Fruit fly (Drosophila melanogaster): ENCODE measurements around the gene CG17219.

Gene CG17219

DNA sequence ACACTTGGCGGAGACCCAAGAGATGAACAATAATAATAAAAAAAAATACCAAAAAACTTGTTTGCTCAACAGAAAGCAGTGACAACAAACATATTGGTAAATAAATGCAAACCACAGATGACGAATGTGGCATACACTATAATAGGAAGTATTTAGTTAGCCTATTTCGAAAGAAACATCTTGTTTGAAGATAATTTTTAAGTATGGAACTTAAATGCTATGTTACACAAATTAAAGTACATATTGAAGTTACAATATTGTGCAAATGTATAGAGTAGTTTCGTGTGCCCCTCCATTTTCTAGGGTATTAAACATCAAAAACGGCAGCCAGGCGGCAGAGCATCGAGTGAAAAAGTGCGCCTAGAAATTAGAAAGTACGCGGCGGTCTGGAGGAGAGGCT, 25.7 kb upstream of the CG17219 start (continued):
- no peak for TF ChIP-seq Dp (GFP tag; optimal IDR thresholded peaks at IDR 0.05)
- peak; percentile 82 for TF ChIP-seq Ets65A (GFP tag)
- TF ChIP-seq lola (GFP tag; optimal IDR thresholded peaks at IDR 0.05), result peak in 1 of 3 experiments; percentile 19
- TF ChIP-seq gfzf (GFP tag; optimal IDR thresholded peaks at IDR 0.05), result no peak
- TF ChIP-seq CG10321 (GFP tag; IDR thresholded peaks at IDR 0.05), result peak; percentile 19; the same call in 1 of the 2 replicates
- TF ChIP-seq HLH3B (GFP tag; IDR thresholded peaks at IDR 0.05), result peak; percentile 61
- no peak for TF ChIP-seq Trl (optimal IDR thresholded peaks at IDR 0.05)
- TF ChIP-seq Trl (GFP tag; optimal IDR thresholded peaks at IDR 0.05), result no peak
- peak; percentile 20 for TF ChIP-seq pum (GFP tag; optimal IDR thresholded peaks at IDR 0.05)
- peak; percentile 62 for TF ChIP-seq oc (tag; optimal IDR thresholded peaks at IDR 0.05)
- peak; percentile 23 for TF ChIP-seq CG6813 (GFP tag; optimal IDR thresholded peaks at IDR 0.05)
- peak; percentile 2 for TF ChIP-seq CG17186 (GFP tag; optimal IDR thresholded peaks at IDR 0.05)
- no peak for TF ChIP-seq CG1832 (GFP tag; optimal IDR thresholded peaks at IDR 0.05)
- peak; percentile 56 for TF ChIP-seq run (tag; optimal IDR thresholded peaks at IDR 0.05)
- TF ChIP-seq CG3407 (GFP tag; optimal IDR thresholded peaks at IDR 0.05), result peak; percentile 52
- no peak for TF ChIP-seq CG4617 (GFP tag; optimal IDR thresholded peaks at IDR 0.05; ENCODE audit: borderline replicate concordance)
- no peak for TF ChIP-seq nom (GFP tag; optimal IDR thresholded peaks at IDR 0.05)
- TF ChIP-seq Stat92E (GFP tag; optimal IDR thresholded peaks at IDR 0.05), result no peak
- TF ChIP-seq CG11560 (tag; IDR thresholded peaks at IDR 0.05), result no peak
- TF ChIP-seq vvl (GFP tag; IDR thresholded peaks at IDR 0.05), result peak; percentile 69
- peak; percentile 52 for TF ChIP-seq nerfin-1 (tag; optimal IDR thresholded peaks at IDR 0.05)
- no peak for TF ChIP-seq CG8765 (GFP tag; IDR thresholded peaks at IDR 0.05)
- TF ChIP-seq ttk (GFP tag; IDR thresholded peaks at IDR 0.05), result peak; percentile 14; the same call in 1 of the 2 replicates
- TF ChIP-seq ATbp (GFP tag; optimal IDR thresholded peaks at IDR 0.05), result peak; percentile 85
- TF ChIP-seq Opbp (GFP tag; IDR thresholded peaks at IDR 0.05; ENCODE audit: partially characterized antibody), result no peak
- peak; percentile 31 for TF ChIP-seq jing (GFP tag; optimal IDR thresholded peaks at IDR 0.05)
- no peak for TF ChIP-seq so (GFP tag; IDR thresholded peaks at IDR 0.05)
- TF ChIP-seq Eip74EF (GFP tag; optimal IDR thresholded peaks at IDR 0.05), result peak in 1 of 2 experiments; percentile 74
- TF ChIP-seq kah (GFP tag; optimal IDR thresholded peaks at IDR 0.05), result peak; percentile 51
- TF ChIP-seq Atf6 (GFP tag; IDR thresholded peaks at IDR 0.05), result no peak
- peak; percentile 54 for TF ChIP-seq CG7839 (tag; optimal IDR thresholded peaks at IDR 0.05)
- no peak for TF ChIP-seq Dip3 (GFP tag; optimal IDR thresholded peaks at IDR 0.05)
- peak; percentile 17 for TF ChIP-seq az2 (GFP tag; optimal IDR thresholded peaks at IDR 0.05)
- peak; percentile 81 for TF ChIP-seq CG11504 (tag; optimal IDR thresholded peaks at IDR 0.05)
- peak; percentile 4 for TF ChIP-seq Hmr (GFP tag; optimal IDR thresholded peaks at IDR 0.05)
- TF ChIP-seq Blimp-1 (GFP tag; optimal IDR thresholded peaks at IDR 0.05), result peak; percentile 77
- peak; percentile 51 for TF ChIP-seq odd (GFP tag; optimal IDR thresholded peaks at IDR 0.05)
- TF ChIP-seq CG4328 (GFP tag; optimal IDR thresholded peaks at IDR 0.05), result no peak
- TF ChIP-seq CG2678 (tag; optimal IDR thresholded peaks at IDR 0.05), result peak; percentile 78
- peak; percentile 26 for TF ChIP-seq NfI (GFP tag; optimal IDR thresholded peaks at IDR 0.05)
- no peak for TF ChIP-seq Taf1 (GFP tag; IDR thresholded peaks at IDR 0.05)
- TF ChIP-seq CG8924 (tag; optimal IDR thresholded peaks at IDR 0.05), result peak; percentile 65
- peak; percentile 14 for TF ChIP-seq ems (GFP tag; optimal IDR thresholded peaks at IDR 0.05)
- TF ChIP-seq zen (tag; optimal IDR thresholded peaks at IDR 0.05), result no peak
- no peak for TF ChIP-seq CG1024 (GFP tag; IDR thresholded peaks at IDR 0.05)
- 0 out of 3 replicates have a peak, but pooled peaks have one; percentile 21 for TF ChIP-seq H15 (GFP tag; IDR thresholded peaks at IDR 0.05)
- TF ChIP-seq CG18619 (GFP tag; optimal IDR thresholded peaks at IDR 0.05), result peak; percentile 13
- peak; percentile 46; the same call in 1 of the 3 replicates for TF ChIP-seq ken (GFP tag; IDR thresholded peaks at IDR 0.05)
- peak; percentile 69 for TF ChIP-seq CG1529 (GFP tag; optimal IDR thresholded peaks at IDR 0.05)
- TF ChIP-seq lab (GFP tag; optimal IDR thresholded peaks at IDR 0.05), result peak; percentile 51

Data from whole organism, embryonic.